Fruit fly (Drosophila melanogaster) whole organism, embryonic: ENCODE data around the gene Notum.
A peak's percentile ranks its signal among the peaks of the same experiment; 100 is the strongest.

ENCODE experiments used
- Adf1 ChIP-seq: fragments of 200-800 bp; sonication (Bioruptor generic); IDR thresholded peaks from 2 replicates; pipeline ENCODE4 v1.3.6; 2022; ENCODE audit warnings: missing biosample characterization, missing genetic modification characterization
- Antp ChIP-seq: fragments of 200-800 bp; sonication (Bioruptor generic); optimal IDR thresholded peaks from 3 replicates; lab custom pipeline; 2016; ENCODE audit warnings: missing biosample characterization, missing genetic modification characterization
- Bdp1 ChIP-seq: fragments of 200-800 bp; sonication (Bioruptor generic); optimal IDR thresholded peaks from 3 replicates; lab custom pipeline; 2016; ENCODE audit warnings: missing biosample characterization, missing genetic modification characterization
- BtbVII ChIP-seq: fragments of 200-800 bp; sonication (Bioruptor generic); optimal IDR thresholded peaks from 3 replicates; lab custom pipeline; 2017; ENCODE audit warnings: missing biosample characterization, mild to moderate bottlenecking, missing genetic modification characterization
- CG10431 ChIP-seq: fragments of 200-800 bp; sonication (Bioruptor generic); optimal IDR thresholded peaks from 3 replicates; lab custom pipeline; 2018; ENCODE audit warnings: missing biosample characterization, mild to moderate bottlenecking, missing genetic modification characterization
- CG10565 ChIP-seq: fragments of 200-800 bp; sonication (Bioruptor generic); optimal IDR thresholded peaks from 3 replicates; lab custom pipeline; 2016; ENCODE audit warnings: missing biosample characterization, mild to moderate bottlenecking, missing genetic modification characterization
- CG11456 ChIP-seq: fragments of 200-800 bp; sonication (Bioruptor generic); IDR thresholded peaks from 3 replicates; pipeline ENCODE4 v1.3.6; 2022; ENCODE audit warnings: missing biosample characterization, missing genetic modification characterization
- CG11695 ChIP-seq: fragments of 200-800 bp; sonication (Bioruptor generic); IDR thresholded peaks from 3 replicates; pipeline ENCODE4 v1.3.6; 2022; ENCODE audit warnings: missing biosample characterization, missing genetic modification characterization
- CG14014 ChIP-seq: fragments of 200-800 bp; sonication (Bioruptor generic); IDR thresholded peaks from 2 replicates; pipeline ENCODE4 v1.3.6; 2022; ENCODE audit warnings: missing biosample characterization, missing genetic modification characterization
- CG14860 ChIP-seq: fragments of 200-800 bp; sonication (Bioruptor generic); IDR thresholded peaks from 3 replicates; pipeline ENCODE4 v1.3.6; 2022; ENCODE audit warnings: missing biosample characterization, missing genetic modification characterization; ENCODE audit not compliant: partially characterized antibody
- CG17359 ChIP-seq: fragments of 200-800 bp; sonication (Bioruptor generic); optimal IDR thresholded peaks from 3 replicates; lab custom pipeline; 2018; ENCODE audit warnings: missing biosample characterization, mild to moderate bottlenecking, missing genetic modification characterization, moderate library complexity
- CG17568 ChIP-seq: fragments of 200-800 bp; sonication (Bioruptor generic); optimal IDR thresholded peaks from 2 replicates; lab custom pipeline; 2018; ENCODE audit warnings: missing biosample characterization, mild to moderate bottlenecking, missing genetic modification characterization, moderate library complexity
- CG18011 ChIP-seq: fragments of 200-800 bp; sonication (Bioruptor generic); optimal IDR thresholded peaks from 2 replicates; lab custom pipeline; 2017; ENCODE audit warnings: missing biosample characterization, missing genetic modification characterization, mild to moderate bottlenecking, moderate library complexity, missing genotype
- CG18262 ChIP-seq: fragments of 200-800 bp; optimal IDR thresholded peaks from 3 replicates; lab custom pipeline; 2019; ENCODE audit warnings: missing biosample characterization, mild to moderate bottlenecking, missing genetic modification characterization, moderate library complexity
- CG1832 ChIP-seq: fragments of 200-800 bp; sonication (Bioruptor generic); optimal IDR thresholded peaks from 2 replicates; lab custom pipeline; 2017; ENCODE audit warnings: missing biosample characterization, mild to moderate bottlenecking, missing genetic modification characterization, inconsistent platforms
- CG2116 ChIP-seq: fragments of 200-800 bp; sonication (Bioruptor generic); optimal IDR thresholded peaks from 3 replicates; lab custom pipeline; 2018; ENCODE audit warnings: missing biosample characterization, mild to moderate bottlenecking, missing genetic modification characterization
- CG32532 ChIP-seq: fragments of 200-800 bp; sonication (Bioruptor generic); IDR thresholded peaks from 2 replicates; pipeline ENCODE4 v1.3.6; 2022; ENCODE audit warnings: missing biosample characterization, missing genetic modification characterization
- CG32772 ChIP-seq: fragments of 200-800 bp; sonication (Bioruptor generic); IDR thresholded peaks from 2 replicates; pipeline ENCODE4 v1.3.6; 2022; ENCODE audit warnings: missing biosample characterization, missing genetic modification characterization
- CG34376 ChIP-seq: fragments of 200-800 bp; sonication (Bioruptor generic); optimal IDR thresholded peaks from 2 replicates; lab custom pipeline; 2018; ENCODE audit warnings: missing biosample characterization, mild to moderate bottlenecking, missing genetic modification characterization
- CG7839 ChIP-seq: fragments of 200-800 bp; sonication (Bioruptor generic); optimal IDR thresholded peaks from 3 replicates; lab custom pipeline; 2018; ENCODE audit warnings: missing biosample characterization, mild to moderate bottlenecking, missing genetic modification characterization, moderate library complexity
- CG7963 ChIP-seq: fragments of 200-800 bp; sonication (Bioruptor generic); IDR thresholded peaks from 3 replicates; pipeline ENCODE4 v1.3.6; 2022; ENCODE audit warnings: missing biosample characterization, missing genetic modification characterization; ENCODE audit not compliant: partially characterized antibody
- CG9932 ChIP-seq: fragments of 200-800 bp; sonication (Bioruptor generic); IDR thresholded peaks from 2 replicates; pipeline ENCODE4 v1.3.6; 2022; ENCODE audit warnings: missing biosample characterization, missing genetic modification characterization
- Doc3 ChIP-seq: fragments of 200-800 bp; sonication (Bioruptor generic); IDR thresholded peaks from 3 replicates; pipeline ENCODE4 v1.3.6; 2022; ENCODE audit warnings: missing biosample characterization, missing genetic modification characterization; ENCODE audit not compliant: partially characterized antibody
- Dref ChIP-seq: fragments of 200-800 bp; sonication (Bioruptor generic); IDR thresholded peaks from 2 replicates; pipeline ENCODE4 v1.3.6; 2022; ENCODE audit warnings: missing biosample characterization, missing genetic modification characterization
- Drgx ChIP-seq: fragments of 200-800 bp; sonication (Bioruptor generic); IDR thresholded peaks from 2 replicates; pipeline ENCODE4 v1.3.6; 2022; ENCODE audit warnings: missing biosample characterization, missing genetic modification characterization
- E2f2 ChIP-seq: fragments of 200-800 bp; sonication (Bioruptor generic); IDR thresholded peaks from 2 replicates; pipeline ENCODE4 v1.3.6; 2022; ENCODE audit warnings: missing biosample characterization, missing genetic modification characterization
- Gsc ChIP-seq: fragments of 200-800 bp; sonication (Bioruptor generic); IDR thresholded peaks from 2 replicates; pipeline ENCODE4 v1.3.6; 2022; ENCODE audit warnings: missing biosample characterization, missing genetic modification characterization
- H2.0 ChIP-seq: fragments of 200-800 bp; sonication (Bioruptor generic); IDR thresholded peaks from 2 replicates; pipeline ENCODE4 v1.3.6; 2022; ENCODE audit warnings: missing biosample characterization, missing genetic modification characterization
- HHEX ChIP-seq: fragments of 200-800 bp; sonication (Bioruptor generic); optimal IDR thresholded peaks from 3 replicates; lab custom pipeline; 2017; ENCODE audit warnings: missing biosample characterization, mild to moderate bottlenecking, missing genetic modification characterization, missing genetic modification reagents
- Hr78 ChIP-seq, 2 experiments: fragments of 200-800 bp in 1 of 2; fragments of >200 bp in 1 of 2; sonication (Bioruptor generic) in 1 of 2; optimal IDR thresholded peaks; 2 replicates each; lab custom pipeline; 2017 to 2019; ENCODE audit warnings: missing biosample characterization in 2 of 2, missing genetic modification characterization in 2 of 2, mild to moderate bottlenecking in 1 of 2, moderate library complexity in 1 of 2
- Hsf ChIP-seq: fragments of 200-800 bp; sonication (Bioruptor generic); optimal IDR thresholded peaks from 3 replicates; lab custom pipeline; 2016; ENCODE audit warnings: missing biosample characterization, missing genetic modification characterization
- MBD-R2 ChIP-seq: fragments of 200-800 bp; sonication (Bioruptor generic); IDR thresholded peaks from 2 replicates; pipeline ENCODE4 v1.3.6; 2022; ENCODE audit warnings: missing biosample characterization, missing genetic modification characterization
- Med ChIP-seq: fragments of 200-800 bp; sonication (Bioruptor generic); peaks from one replicate; lab custom pipeline; 2016; ENCODE audit warnings: missing biosample characterization, missing genetic modification characterization, mild to moderate bottlenecking, inconsistent platforms, moderate library complexity
- NFAT ChIP-seq: fragments of 200-800 bp; sonication (Bioruptor generic); IDR thresholded peaks from 2 replicates; pipeline ENCODE4 v1.3.6; 2022; ENCODE audit warnings: missing biosample characterization, missing genetic modification characterization
- Oli ChIP-seq: fragments of 200-800 bp; sonication (Bioruptor generic); optimal IDR thresholded peaks from 2 replicates; lab custom pipeline; 2018; ENCODE audit warnings: missing biosample characterization, mild to moderate bottlenecking, missing genetic modification characterization, moderate library complexity
- Vsx1 ChIP-seq: fragments of 200-800 bp; sonication (Bioruptor generic); optimal IDR thresholded peaks from 2 replicates; lab custom pipeline; 2017; ENCODE audit warnings: missing biosample characterization, mild to moderate bottlenecking, missing genetic modification characterization, missing genetic modification reagents
- ac ChIP-seq: fragments of 200-800 bp; sonication (Bioruptor generic); optimal IDR thresholded peaks from 3 replicates; lab custom pipeline; 2017; ENCODE audit warnings: missing biosample characterization, mild to moderate bottlenecking, missing genetic modification characterization
- dpn ChIP-seq, 2 experiments: fragments of 200-800 bp; sonication (Bioruptor generic); optimal IDR thresholded peaks; 3 replicates each; lab custom pipeline; 2016; ENCODE audit warnings: missing biosample characterization in 2 of 2, missing genetic modification characterization in 2 of 2
- eve ChIP-seq, 2 experiments: fragments of >200 bp; optimal IDR thresholded peaks; 2 replicates each; lab custom pipeline; 2017; ENCODE audit warnings: missing biosample characterization in 2 of 2, missing genetic modification characterization in 2 of 2
- gem ChIP-seq: fragments of 200-800 bp; sonication (Bioruptor generic); optimal IDR thresholded peaks from 2 replicates; lab custom pipeline; 2019; ENCODE audit warnings: missing biosample characterization, mild to moderate bottlenecking, missing genetic modification characterization, moderate library complexity
- inv ChIP-seq: fragments of 200-800 bp; sonication (Bioruptor generic); IDR thresholded peaks from 2 replicates; pipeline ENCODE4 v1.3.6; 2022; ENCODE audit warnings: missing biosample characterization, missing genetic modification characterization; ENCODE audit not compliant: partially characterized antibody
- odd ChIP-seq: fragments of 200-800 bp; sonication (Bioruptor generic); optimal IDR thresholded peaks from 2 replicates; lab custom pipeline; 2017; ENCODE audit warnings: missing biosample characterization, mild to moderate bottlenecking, missing genetic modification characterization
- pfk ChIP-seq: fragments of 200-800 bp; sonication (Bioruptor generic); optimal IDR thresholded peaks from 2 replicates; lab custom pipeline; 2018; ENCODE audit warnings: missing biosample characterization, mild to moderate bottlenecking, missing genetic modification characterization, moderate library complexity
- sens ChIP-seq: fragments of 200-800 bp; sonication (Bioruptor generic); peaks from one replicate; lab custom pipeline; 2016; ENCODE audit warnings: missing biosample characterization, missing genetic modification characterization
- slp2 ChIP-seq: fragments of 200-800 bp; sonication (Bioruptor generic); optimal IDR thresholded peaks from 2 replicates; lab custom pipeline; 2016; ENCODE audit warnings: missing biosample characterization, missing genetic modification characterization
- sqz ChIP-seq: fragments of 200-800 bp; sonication (Bioruptor generic); optimal IDR thresholded peaks from 3 replicates; lab custom pipeline; 2018; ENCODE audit warnings: missing biosample characterization, mild to moderate bottlenecking, missing genetic modification characterization
- tap ChIP-seq: fragments of 200-800 bp; optimal IDR thresholded peaks from 3 replicates; lab custom pipeline; 2019; ENCODE audit warnings: missing biosample characterization, mild to moderate bottlenecking, missing genetic modification characterization, moderate library complexity
- twi ChIP-seq: fragments of 200-800 bp; optimal IDR thresholded peaks from 2 replicates; lab custom pipeline; 2019; ENCODE audit warnings: missing biosample characterization, mild to moderate bottlenecking, missing genetic modification characterization, moderate library complexity

Gene Notum

dm6 chr3L:16049955-16050886, 26.9 kb downstream of the Notum start (continued):
- TF ChIP-seq CG2116 (no peak), CG17568 (GFP tag; lab: Kevin White, UChicago) (peak; percentile 58), Bdp1 (GFP tag; lab: Kevin White, UChicago) (no peak), pfk (GFP tag; lab: Kevin White, UChicago) (peak; percentile 82), CG7963 (GFP tag; lab: Robert Waterston, UW) (no peak), slp2 (GFP tag; lab: Kevin White, UChicago) (no peak), ac (GFP tag; lab: Kevin White, UChicago) (no peak), Hr78 (GFP tag; optimal IDR thresholded peaks at IDR 0.05; lab: Kevin White, UChicago) (no peak), H2.0 (GFP tag; lab: Robert Waterston, UW) (no peak), CG9932 (GFP tag; lab: Robert Waterston, UW) (no peak), Adf1 (GFP tag; lab: Robert Waterston, UW) (peak; percentile 28; the same call in 1 of the 2 replicates), HHEX (GFP tag; lab: Kevin White, UChicago) (peak; percentile 49), CG14860 (GFP tag; lab: Robert Waterston, UW) (no peak), BtbVII (GFP tag; lab: Kevin White, UChicago) (peak; percentile 58), sens (GFP tag; lab: Kevin White, UChicago) (peak; percentile 91), Vsx1 (GFP tag; lab: Kevin White, UChicago) (no peak), Dref (GFP tag; lab: Robert Waterston, UW) (no peak), dpn (GFP tag; optimal IDR thresholded peaks at IDR 0.05; lab: Kevin White, UChicago) (peak in 1 of 2 experiments; percentile 10), odd (GFP tag; lab: Kevin White, UChicago) (peak; percentile 63), NFAT (GFP tag; lab: Robert Waterston, UW) (peak; percentile 47; the same call in 1 of the 2 replicates), Doc3 (no peak), CG11695 (GFP tag; lab: Robert Waterston, UW) (peak; percentile 35; the same call in 1 of the 3 replicates), CG10565 (GFP tag; lab: Kevin White, UChicago) (no peak), CG1832 (GFP tag; lab: Kevin White, UChicago) (peak; percentile 74), CG18011 (GFP tag; lab: Kevin White, UChicago) (no peak), E2f2 (no peak), twi (tag; lab: Kevin White, UChicago) (peak; percentile 88), CG18262 (tag; lab: Kevin White, UChicago) (peak; percentile 35), Drgx (GFP tag; lab: Robert Waterston, UW) (peak; percentile 53), gem (tag; lab: Kevin White, UChicago) (peak; percentile 31), Hsf (GFP tag; lab: Kevin White, UChicago) (no peak), Gsc (GFP tag; lab: Robert Waterston, UW) (no peak), CG7839 (tag; lab: Kevin White, UChicago) (peak; percentile 18), Antp (GFP tag; lab: Kevin White, UChicago) (no peak), CG32532 (GFP tag; lab: Robert Waterston, UW) (no peak), CG11456 (GFP tag; lab: Robert Waterston, UW) (0 out of 3 replicates have a peak, but pooled peaks have one; percentile 40), CG32772 (GFP tag; lab: Robert Waterston, UW) (peak; percentile 24; the same call in 1 of the 2 replicates), eve (GFP tag; optimal IDR thresholded peaks at IDR 0.05; lab: Kevin White, UChicago) (peak in 1 of 2 experiments; percentile 61), CG10431 (GFP tag; lab: Kevin White, UChicago) (peak; percentile 22), CG34376 (GFP tag; lab: Kevin White, UChicago) (peak; percentile 95), tap (tag; lab: Kevin White, UChicago) (peak; percentile 16), sqz (GFP tag; lab: Kevin White, UChicago) (peak; percentile 85), CG14014 (GFP tag; lab: Robert Waterston, UW) (no peak; the same call in 1 of the 2 replicates), Med (GFP tag; lab: Kevin White, UChicago) (peak; percentile 49), MBD-R2 (peak; percentile 28), CG17359 (tag; lab: Kevin White, UChicago) (peak; percentile 35), Oli (tag; lab: Kevin White, UChicago) (no peak), inv (GFP tag; lab: Robert Waterston, UW) (no peak)
